Fruit fly (Drosophila melanogaster): ENCODE data around the gene spdi.

- TF ChIP-seq EcR (GFP tag; optimal IDR thresholded peaks at IDR 0.05), result no peak
- no peak for TF ChIP-seq CG14655 (GFP tag; optimal IDR thresholded peaks at IDR 0.05)
- TF ChIP-seq CG8301 (tag; optimal IDR thresholded peaks at IDR 0.05), result no peak
- TF ChIP-seq gl (tag; optimal IDR thresholded peaks at IDR 0.05), result no peak
- no peak for TF ChIP-seq CG17806 (tag; optimal IDR thresholded peaks at IDR 0.05)
- TF ChIP-seq CG10348 (GFP tag; IDR thresholded peaks at IDR 0.05), result no peak
- no peak for TF ChIP-seq CG15710 (tag; optimal IDR thresholded peaks at IDR 0.05)
- no peak for TF ChIP-seq CG4496 (GFP tag; IDR thresholded peaks at IDR 0.05)
These were observed 3.4 kb upstream of the spdi start, which contains the start of gene CG13369 for dm6 chrX:623357-623756.

All from whole organism, pupa.